Fruit fly (Drosophila melanogaster) whole organism, prepupa: Measurements from ENCODE around the gene CG13670.

Source experiments
- CG10631 ChIP-seq: fragments of 200-800 bp; sonication (Bioruptor generic); optimal IDR thresholded peaks from 2 replicates; lab custom pipeline; 2016; ENCODE audit warnings: missing biosample characterization, missing genetic modification characterization
- CG10669 ChIP-seq: fragments of 200-800 bp; sonication (Bioruptor generic); optimal IDR thresholded peaks from 3 replicates; lab custom pipeline; 2018; ENCODE audit warnings: missing biosample characterization, mild to moderate bottlenecking, missing genetic modification characterization, moderate library complexity
- CG11762 ChIP-seq: fragments of 200-800 bp; sonication (Bioruptor generic); optimal IDR thresholded peaks from 3 replicates; lab custom pipeline; 2016; ENCODE audit warnings: missing biosample characterization, missing genetic modification characterization; ENCODE audit not compliant: insufficient read depth
- CG11902 ChIP-seq: fragments of 200-800 bp; sonication (Bioruptor generic); optimal IDR thresholded peaks from 3 replicates; lab custom pipeline; 2016; ENCODE audit warnings: missing biosample characterization, missing genetic modification characterization
- CG15336 ChIP-seq: fragments of 200-800 bp; sonication (Bioruptor generic); IDR thresholded peaks from 2 replicates; pipeline ENCODE4 v1.3.6; 2022; ENCODE audit warnings: missing biosample characterization, missing genetic modification characterization
- CG1621 ChIP-seq: fragments of 200-800 bp; sonication (Bioruptor generic); optimal IDR thresholded peaks from 3 replicates; lab custom pipeline; 2018; ENCODE audit warnings: missing biosample characterization, mild to moderate bottlenecking, missing genetic modification characterization
- CG16779 ChIP-seq: fragments of 200-800 bp; sonication (Bioruptor generic); optimal IDR thresholded peaks from 3 replicates; lab custom pipeline; 2017; ENCODE audit warnings: missing biosample characterization, mild to moderate bottlenecking, missing genetic modification characterization
- CG32006 ChIP-seq: fragments of 200-800 bp; sonication (Bioruptor generic); optimal IDR thresholded peaks from 3 replicates; lab custom pipeline; 2017; ENCODE audit warnings: missing biosample characterization, mild to moderate bottlenecking, missing genetic modification characterization
- CG34406 ChIP-seq: fragments of 200-800 bp; sonication (Bioruptor generic); optimal IDR thresholded peaks from 3 replicates; lab custom pipeline; 2016; ENCODE audit warnings: missing biosample characterization, missing genetic modification characterization
- CG3919 ChIP-seq: fragments of 200-800 bp; sonication (Bioruptor generic); optimal IDR thresholded peaks from 3 replicates; lab custom pipeline; 2016; ENCODE audit warnings: missing biosample characterization, missing genetic modification characterization
- CG4318 ChIP-seq: fragments of 200-800 bp; sonication (Bioruptor generic); optimal IDR thresholded peaks from 3 replicates; lab custom pipeline; 2017; ENCODE audit warnings: missing biosample characterization, mild to moderate bottlenecking, missing genetic modification characterization
- CG6276 ChIP-seq: fragments of 200-800 bp; sonication (Bioruptor generic); optimal IDR thresholded peaks from 2 replicates; lab custom pipeline; 2017; ENCODE audit warnings: missing biosample characterization, mild to moderate bottlenecking, missing genetic modification characterization
- CG6792 ChIP-seq: fragments of 200-800 bp; sonication (Bioruptor generic); optimal IDR thresholded peaks from 3 replicates; lab custom pipeline; 2016; ENCODE audit warnings: missing biosample characterization, missing genetic modification characterization
- CG6808 ChIP-seq: fragments of 200-800 bp; sonication (Bioruptor generic); optimal IDR thresholded peaks from 3 replicates; lab custom pipeline; 2017; ENCODE audit warnings: missing biosample characterization, missing genetic modification characterization, mild to moderate bottlenecking, moderate library complexity, missing genetic modification reagents
- CG6854 ChIP-seq: fragments of 200-800 bp; sonication (Bioruptor generic); optimal IDR thresholded peaks from 2 replicates; lab custom pipeline; 2017; ENCODE audit warnings: missing biosample characterization, mild to moderate bottlenecking, missing genetic modification characterization
- CG8119 ChIP-seq: fragments of 200-800 bp; sonication (Bioruptor generic); IDR thresholded peaks from 3 replicates; pipeline ENCODE4 v1.3.6; 2022; ENCODE audit warnings: missing biosample characterization, missing genetic modification characterization
- CG8632 ChIP-seq: fragments of 200-800 bp; sonication (Bioruptor generic); optimal IDR thresholded peaks from 3 replicates; lab custom pipeline; 2016; ENCODE audit warnings: missing biosample characterization, missing genetic modification characterization
- CG9139 ChIP-seq: fragments of 200-800 bp; sonication (Bioruptor generic); optimal IDR thresholded peaks from 3 replicates; lab custom pipeline; 2017; ENCODE audit warnings: missing biosample characterization, mild to moderate bottlenecking, missing genetic modification characterization
- Eip78C ChIP-seq: fragments of 200-800 bp; sonication (Bioruptor generic); peaks from one replicate; lab custom pipeline; 2016; ENCODE audit warnings: missing biosample characterization, missing genetic modification characterization
- Hr39 ChIP-seq: fragments of 200-800 bp; sonication (Bioruptor generic); optimal IDR thresholded peaks from 2 replicates; lab custom pipeline; 2016; ENCODE audit warnings: missing biosample characterization, missing genetic modification characterization
- Hr4 ChIP-seq: fragments of 200-800 bp; sonication (Bioruptor generic); optimal IDR thresholded peaks from 3 replicates; lab custom pipeline; 2016; ENCODE audit warnings: missing biosample characterization, missing genetic modification characterization
- Lpt ChIP-seq: fragments of 200-800 bp; sonication (Bioruptor generic); optimal IDR thresholded peaks from 3 replicates; lab custom pipeline; 2016; ENCODE audit warnings: missing biosample characterization, missing genetic modification characterization
- Met ChIP-seq: fragments of 200-800 bp; sonication (Bioruptor generic); optimal IDR thresholded peaks from 3 replicates; lab custom pipeline; 2016; ENCODE audit warnings: missing biosample characterization, missing genetic modification characterization
- Sox14 ChIP-seq: fragments of 200-800 bp; sonication (Bioruptor generic); optimal IDR thresholded peaks from 3 replicates; lab custom pipeline; 2016; ENCODE audit warnings: missing biosample characterization, missing genetic modification characterization
- cyc ChIP-seq: fragments of 200-800 bp; sonication (Bioruptor generic); optimal IDR thresholded peaks from 3 replicates; lab custom pipeline; 2016; ENCODE audit warnings: missing biosample characterization, missing genetic modification characterization
- eg ChIP-seq: fragments of 200-800 bp; sonication (Bioruptor generic); IDR thresholded peaks from 3 replicates; pipeline ENCODE4 v1.3.6; 2022; ENCODE audit warnings: missing biosample characterization, missing genetic modification characterization
- esn ChIP-seq: fragments of 200-800 bp; sonication (Bioruptor generic); optimal IDR thresholded peaks from 2 replicates; lab custom pipeline; 2016; ENCODE audit warnings: missing biosample characterization, mild to moderate bottlenecking, missing genetic modification characterization, moderate library complexity
- fd59A ChIP-seq: fragments of 200-800 bp; sonication (Bioruptor generic); optimal IDR thresholded peaks from 2 replicates; lab custom pipeline; 2017; ENCODE audit warnings: missing biosample characterization, mild to moderate bottlenecking, missing genetic modification characterization, missing genetic modification reagents
- fkh ChIP-seq: fragments of 200-800 bp; sonication (Bioruptor generic); optimal IDR thresholded peaks from 3 replicates; lab custom pipeline; 2017; ENCODE audit warnings: missing biosample characterization, mild to moderate bottlenecking, missing genetic modification characterization, moderate library complexity
- net ChIP-seq: fragments of 200-800 bp; sonication (Bioruptor generic); optimal IDR thresholded peaks from 3 replicates; lab custom pipeline; 2016; ENCODE audit warnings: missing biosample characterization, missing genetic modification characterization
- pdm3 ChIP-seq: fragments of 200-800 bp; sonication (Bioruptor generic); optimal IDR thresholded peaks from 3 replicates; lab custom pipeline; 2016; ENCODE audit warnings: missing biosample characterization, missing genetic modification characterization
- salr ChIP-seq, 2 experiments: fragments of 200-800 bp; sonication (Bioruptor generic); optimal IDR thresholded peaks; 3 replicates each; lab custom pipeline; 2016 to 2018; ENCODE audit warnings: missing biosample characterization in 2 of 2, missing genetic modification characterization in 2 of 2, mild to moderate bottlenecking in 1 of 2
- ss ChIP-seq, 2 experiments: fragments of 200-800 bp; sonication (Bioruptor generic); optimal IDR thresholded peaks; 2 replicates in 1 of 2; 3 replicates in 1 of 2; lab custom pipeline; 2017 to 2018; ENCODE audit warnings: mild to moderate bottlenecking in 2 of 2, missing biosample characterization in 2 of 2, missing genetic modification characterization in 2 of 2, moderate library complexity in 1 of 2
- svp ChIP-seq: fragments of 200-800 bp; sonication (Bioruptor generic); peaks from one replicate; lab custom pipeline; 2016; ENCODE audit warnings: missing biosample characterization, missing genetic modification characterization
- vri ChIP-seq: fragments of 200-800 bp; sonication (Bioruptor generic); optimal IDR thresholded peaks from 3 replicates; lab custom pipeline; 2016; ENCODE audit warnings: missing biosample characterization, mild to moderate bottlenecking, missing genetic modification characterization

The CG13670 gene

DNA sequence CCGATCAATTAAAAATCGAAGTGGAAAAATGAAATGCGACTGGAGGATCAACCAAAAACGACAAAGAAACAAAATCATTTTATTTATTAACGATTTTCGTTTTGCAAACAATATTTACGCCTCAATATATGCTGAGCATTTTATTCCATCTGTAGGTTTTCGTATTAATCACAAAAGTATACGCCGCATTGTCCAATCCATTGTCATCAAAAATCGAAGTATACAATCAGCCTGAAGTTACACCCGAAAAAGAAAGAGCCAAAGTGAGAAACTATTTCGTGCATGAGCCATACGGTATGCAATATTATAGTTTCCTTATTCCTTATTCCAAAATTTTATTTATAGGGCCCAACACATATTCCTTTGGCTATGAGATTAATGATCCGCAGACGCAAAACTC, 8.4 kb downstream of the CG13670 start:
- no peak for TF ChIP-seq CG6792 (GFP tag; lab: Kevin White, UChicago)
- TF ChIP-seq Eip78C (GFP tag; lab: Kevin White, UChicago), result peak; percentile 12

dm6 chr3L:8331414-8331813, 10.9 kb downstream of the CG13670 start:
- TF ChIP-seq Eip78C (GFP tag; lab: Kevin White, UChicago), result no peak
- no peak for TF ChIP-seq CG1621 (tag; lab: Kevin White, UChicago)
- TF ChIP-seq CG11902 (GFP tag; lab: Kevin White, UChicago), result no peak
- TF ChIP-seq Hr39, result no peak
- TF ChIP-seq CG10631, result no peak
- no peak for TF ChIP-seq vri (GFP tag; lab: Kevin White, UChicago)
- no peak for TF ChIP-seq CG8632 (GFP tag; lab: Kevin White, UChicago)
- no peak for TF ChIP-seq CG6854
- TF ChIP-seq CG6276 (GFP tag; lab: Kevin White, UChicago), result no peak
- no peak for TF ChIP-seq pdm3 (GFP tag; lab: Kevin White, UChicago)
- no peak for TF ChIP-seq salr (GFP tag; optimal IDR thresholded peaks at IDR 0.05; lab: Kevin White, UChicago)
- no peak for TF ChIP-seq cyc (GFP tag; lab: Kevin White, UChicago)
- no peak for TF ChIP-seq CG9139
- TF ChIP-seq CG11762 (GFP tag; lab: Kevin White, UChicago), result no peak

DNA sequence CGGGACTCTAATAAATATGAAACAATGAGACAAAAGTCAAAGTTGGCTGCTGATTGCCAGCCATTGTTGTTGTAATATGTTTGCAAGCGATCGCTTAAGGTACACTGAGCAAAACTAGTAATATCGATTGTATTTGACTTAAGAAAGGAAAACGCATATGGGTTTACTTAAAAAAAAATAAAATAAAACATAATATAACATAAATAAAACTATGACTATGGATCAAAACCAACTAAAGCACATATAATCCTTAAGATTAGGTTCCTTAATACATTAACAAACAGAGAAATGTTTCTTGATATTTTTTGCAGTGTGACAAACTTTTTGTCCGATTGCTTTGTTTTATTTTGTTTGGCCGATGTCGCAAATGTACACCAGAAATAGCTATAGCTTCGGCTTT, 13.0 kb downstream of the CG13670 start:
- 0 out of 2 replicates have a peak, but pooled peaks have one; percentile 27 for TF ChIP-seq CG15336 (GFP tag; lab: Robert Waterston, UW)
- TF ChIP-seq CG6276 (GFP tag; lab: Kevin White, UChicago), result peak; percentile 61
- peak; percentile 58 for TF ChIP-seq CG8119 (GFP tag; lab: Robert Waterston, UW)
- TF ChIP-seq CG32006 (GFP tag; lab: Kevin White, UChicago), result peak; percentile 2
- peak; percentile 36 for TF ChIP-seq Hr4 (GFP tag; lab: Kevin White, UChicago)
- peak; percentile 41 for TF ChIP-seq Eip78C (GFP tag; lab: Kevin White, UChicago)
- no peak for TF ChIP-seq CG3919
- no peak for TF ChIP-seq CG9139
- TF ChIP-seq, all 60 proteins: peak for 6

dm6 chr3L:8334338-8334737, 13.8 kb downstream of the CG13670 start:
- TF ChIP-seq CG6276 (GFP tag; lab: Kevin White, UChicago) (peak; percentile 39), Hr4 (GFP tag; lab: Kevin White, UChicago) (peak; percentile 48), CG4318 (GFP tag; lab: Kevin White, UChicago) (peak; percentile 25), CG8119 (GFP tag; lab: Robert Waterston, UW) (peak; percentile 59; the same call in 2 of the 3 replicates), CG32006 (GFP tag; lab: Kevin White, UChicago) (peak; percentile 35), esn (no peak), eg (GFP tag; lab: Robert Waterston, UW) (peak; percentile 60; the same call in 2 of the 3 replicates), pdm3 (GFP tag; lab: Kevin White, UChicago) (no peak), CG6854 (no peak), ss (GFP tag; optimal IDR thresholded peaks at IDR 0.05; lab: Kevin White, UChicago) (no peak), CG15336 (GFP tag; lab: Robert Waterston, UW) (0 out of 2 replicates have a peak, but pooled peaks have one; percentile 21)

DNA sequence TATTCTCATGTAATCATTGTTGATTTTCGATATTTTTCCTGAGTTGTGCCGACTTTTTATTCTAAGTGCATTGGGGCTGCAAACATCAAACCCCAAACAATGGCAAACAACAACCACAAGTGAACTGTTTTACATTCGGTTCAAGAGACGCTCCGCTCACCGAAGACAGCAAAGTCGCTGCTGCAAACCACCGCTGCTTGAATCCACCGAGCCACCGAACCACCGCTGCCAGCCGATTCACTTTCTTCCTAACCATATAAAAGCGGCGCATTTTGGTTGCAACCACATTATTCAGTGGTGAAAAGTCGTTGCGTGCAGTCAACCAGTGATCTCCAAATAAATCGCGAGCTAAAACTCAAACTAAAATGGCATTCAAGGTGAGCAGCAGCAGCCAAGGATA, 15.8 kb downstream of the CG13670 start, which contains the start of gene Cpr66Cb:
Cpr66Cb (plus strand) TSS at position 301 of the 400 bp plus-strand sequence.
- peak; percentile 53 for TF ChIP-seq CG32006 (GFP tag; lab: Kevin White, UChicago)
- 0 out of 3 replicates have a peak, but pooled peaks have one; percentile 16 for TF ChIP-seq eg (GFP tag; lab: Robert Waterston, UW)
- TF ChIP-seq fd59A, result no peak
- peak; percentile 7 for TF ChIP-seq Lpt
- TF ChIP-seq net (GFP tag; lab: Kevin White, UChicago), result no peak

DNA sequence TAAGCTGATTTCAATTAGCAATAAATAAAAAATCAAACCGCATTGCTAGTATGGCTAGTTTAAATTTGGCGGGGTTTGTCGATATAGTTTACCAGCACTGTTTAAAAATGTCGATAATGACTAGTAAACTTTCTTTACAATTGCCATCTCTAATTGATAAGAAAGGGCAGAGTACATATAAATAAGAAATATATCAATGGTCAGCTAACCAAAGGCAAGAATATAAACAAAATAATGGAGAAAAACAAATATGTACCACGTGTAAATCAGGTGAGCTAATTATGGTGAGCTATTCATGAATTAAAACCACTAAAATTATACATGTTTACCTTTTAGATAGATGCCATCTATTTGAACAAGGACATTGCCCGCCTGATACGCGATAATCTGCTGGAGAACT, 18.4 kb downstream of the CG13670 start, which contains the start of gene Pex2:
Pex2 (plus strand) TSS at position 131 of the 400 bp plus-strand sequence.
- TF ChIP-seq CG16779 (tag; lab: Kevin White, UChicago) (peak; percentile 8), fkh (peak; percentile 75), CG6808 (GFP tag; lab: Kevin White, UChicago) (peak; percentile 52), Met (peak; percentile 27), svp (GFP tag; lab: Kevin White, UChicago) (peak; percentile 98), CG6276 (GFP tag; lab: Kevin White, UChicago) (no peak), CG3919 (peak; percentile 23), Sox14 (GFP tag; lab: Kevin White, UChicago) (no peak), Eip78C (GFP tag; lab: Kevin White, UChicago) (peak; percentile 79), CG10669 (GFP tag; lab: Kevin White, UChicago) (no peak), CG34406 (GFP tag; lab: Kevin White, UChicago) (no peak)
- TF ChIP-seq, all 60 proteins: peak for 7
